Worm (Caenorhabditis elegans) whole organism, L1 larva: Measurements from ENCODE around the gene gtf-2E1.

Experiments
- Y116A8C.19 ChIP-seq: sonication (generic microtip); optimal IDR thresholded peaks from 2 replicates; lab custom pipeline; 2016; ENCODE audit warnings: missing compliant biosample characterization, missing genetic modification characterization, borderline replicate concordance
- aly-2 ChIP-seq: fragments of 150-350 bp; optimal IDR thresholded peaks from 2 replicates; lab custom pipeline; 2014; ENCODE audit warnings: missing biosample characterization, missing genetic modification characterization
- ceh-8 ChIP-seq: fragments of 200-800 bp; sonication (Bioruptor generic); optimal IDR thresholded peaks from 2 replicates; lab custom pipeline; 2018; ENCODE audit warnings: mild to moderate bottlenecking, missing genetic modification characterization, moderate library complexity, missing compliant biosample characterization
- ceh-82 ChIP-seq, 3 experiments: fragments of 150-350 bp in 1 of 3; sonication (generic microtip) in 2 of 3; optimal IDR thresholded peaks; 2 replicates each; lab custom pipeline; 2014 to 2017; ENCODE audit warnings: missing biosample characterization in 3 of 3, missing genetic modification characterization in 3 of 3
- ceh-90 ChIP-seq: sonication (generic microtip); optimal IDR thresholded peaks from 2 replicates; lab custom pipeline; 2016; ENCODE audit warnings: missing genetic modification characterization, missing compliant biosample characterization
- ces-1 ChIP-seq: fragments of 150-350 bp; optimal IDR thresholded peaks from 2 replicates; lab custom pipeline; 2014; ENCODE audit warnings: missing biosample characterization, missing genetic modification reagents, missing genetic modification characterization
- efl-1 ChIP-seq, 4 experiments: fragments of 150-350 bp; optimal IDR thresholded peaks in 3 of 4; peaks in 1 of 4; 1 replicate in 1 of 4; 2 replicates in 3 of 4; lab custom pipeline; 2014; ENCODE audit warnings: missing biosample characterization in 2 of 4, missing genetic modification characterization in 2 of 4, missing genetic modification reagents in 2 of 4
- efl-3 ChIP-seq: fragments of 200-800 bp; sonication (Bioruptor generic); optimal IDR thresholded peaks from 2 replicates; lab custom pipeline; 2018; ENCODE audit warnings: mild to moderate bottlenecking, missing genetic modification characterization, missing compliant biosample characterization
- elt-2 ChIP-seq: sonication (generic microtip); optimal IDR thresholded peaks from 2 replicates; lab custom pipeline; 2016; ENCODE audit warnings: missing genetic modification characterization, mild to moderate bottlenecking, inconsistent platforms, missing compliant biosample characterization, missing genetic modification reagents
- fkh-10 ChIP-seq: sonication (generic microtip); optimal IDR thresholded peaks from 2 replicates; lab custom pipeline; 2017; ENCODE audit warnings: missing biosample characterization, missing genetic modification reagents, missing genetic modification characterization
- isw-1 ChIP-seq: fragments of 200-800 bp; sonication (Bioruptor generic); IDR thresholded peaks from 2 replicates; pipeline ENCODE4 v1.3.6; 2022; ENCODE audit warnings: missing genetic modification characterization, missing compliant biosample characterization
- jun-1 ChIP-seq: fragments of 150-350 bp; optimal IDR thresholded peaks from 2 replicates; lab custom pipeline; 2014; ENCODE audit warnings: missing biosample characterization, missing genetic modification reagents, missing genetic modification characterization
- lin-13 ChIP-seq: fragments of 150-350 bp; optimal IDR thresholded peaks from 2 replicates; lab custom pipeline; 2014; ENCODE audit warnings: missing biosample characterization, missing genetic modification reagents, missing genetic modification characterization
- lin-14 ChIP-seq: fragments of 200-800 bp; sonication (Bioruptor generic); optimal IDR thresholded peaks from 2 replicates; lab custom pipeline; 2018; ENCODE audit warnings: mild to moderate bottlenecking, missing genetic modification characterization, moderate library complexity, missing compliant biosample characterization
- lin-15B ChIP-seq: fragments of 150-350 bp; sonication (generic microtip); optimal IDR thresholded peaks from 3 replicates; lab custom pipeline; 2014; ENCODE audit warnings: missing biosample characterization, missing genetic modification characterization
- lin-35 ChIP-seq, 2 experiments: fragments of 150-350 bp; optimal IDR thresholded peaks; 2 replicates each; lab custom pipeline; 2014; ENCODE audit warnings: missing biosample characterization in 2 of 2, missing genetic modification characterization in 2 of 2, missing genetic modification reagents in 2 of 2
- mdl-1 ChIP-seq, 2 experiments: fragments of 150-350 bp; optimal IDR thresholded peaks; 2 replicates each; lab custom pipeline; 2014 to 2017; ENCODE audit warnings: missing biosample characterization in 2 of 2, missing genetic modification characterization in 2 of 2, inconsistent platforms in 1 of 2
- nhr-11 ChIP-seq: fragments of 150-350 bp; optimal IDR thresholded peaks from 2 replicates; lab custom pipeline; 2014; ENCODE audit warnings: missing biosample characterization, missing genetic modification characterization
- nhr-19 ChIP-seq: fragments of 200-800 bp; sonication (Bioruptor generic); conservative IDR thresholded peaks from 2 replicates; pipeline ENCODE4 v1.3.6; 2022; ENCODE audit warnings: missing genetic modification characterization, missing compliant biosample characterization
- nhr-20 ChIP-seq: sonication (generic microtip); optimal IDR thresholded peaks from 2 replicates; lab custom pipeline; 2016; ENCODE audit warnings: mild to moderate bottlenecking, missing genetic modification characterization, missing compliant biosample characterization
- nhr-237 ChIP-seq: fragments of 150-350 bp; optimal IDR thresholded peaks from 2 replicates; lab custom pipeline; 2014; ENCODE audit warnings: missing biosample characterization, missing genetic modification characterization
- nhr-47 ChIP-seq: sonication (generic microtip); optimal IDR thresholded peaks from 2 replicates; lab custom pipeline; 2016; ENCODE audit warnings: mild to moderate bottlenecking, missing genetic modification characterization, moderate library complexity, missing compliant biosample characterization
- nhr-85 ChIP-seq: sonication (generic microtip); peaks from one replicate; lab custom pipeline; 2016; ENCODE audit warnings: missing genetic modification characterization, inconsistent platforms, missing compliant biosample characterization
- nhr-90 ChIP-seq: sonication (generic microtip); optimal IDR thresholded peaks from 2 replicates; lab custom pipeline; 2016; ENCODE audit warnings: mild to moderate bottlenecking, missing genetic modification characterization, missing compliant biosample characterization; ENCODE audit not compliant: poor library complexity
- pqm-1 ChIP-seq: sonication (generic microtip); optimal IDR thresholded peaks from 3 replicates; lab custom pipeline; 2017; ENCODE audit warnings: missing biosample characterization, missing genetic modification characterization
- skn-1 ChIP-seq: fragments of 150-350 bp; optimal IDR thresholded peaks from 2 replicates; lab custom pipeline; 2014; ENCODE audit warnings: missing biosample characterization, missing genetic modification characterization
- snu-23 ChIP-seq: sonication (generic microtip); optimal IDR thresholded peaks from 2 replicates; lab custom pipeline; 2016; ENCODE audit warnings: missing genetic modification characterization, missing compliant biosample characterization
- sox-4 ChIP-seq: sonication (generic microtip); optimal IDR thresholded peaks from 2 replicates; lab custom pipeline; 2016; ENCODE audit warnings: missing genetic modification characterization, missing compliant biosample characterization
- tbx-2 ChIP-seq: sonication (generic microtip); optimal IDR thresholded peaks from 2 replicates; lab custom pipeline; 2016; ENCODE audit warnings: missing genetic modification characterization, missing compliant biosample characterization
- unc-130 ChIP-seq: fragments of 150-350 bp; optimal IDR thresholded peaks from 2 replicates; lab custom pipeline; 2017; ENCODE audit warnings: missing biosample characterization, missing genetic modification characterization, inconsistent platforms
- unc-98 ChIP-seq: fragments of 200-800 bp; sonication (Bioruptor generic); IDR thresholded peaks from 2 replicates; pipeline ENCODE4 v1.3.6; 2022; ENCODE audit warnings: missing genetic modification characterization, missing compliant biosample characterization
- vab-15 ChIP-seq: sonication (generic microtip); optimal IDR thresholded peaks from 2 replicates; lab custom pipeline; 2017; ENCODE audit warnings: missing genotype, mild to moderate bottlenecking, missing genetic modification characterization, missing compliant biosample characterization
- ztf-11 ChIP-seq, 2 experiments: sonication (generic microtip); optimal IDR thresholded peaks; 2 replicates each; lab custom pipeline; 2016 to 2017; ENCODE audit warnings: missing genetic modification characterization in 2 of 2, missing biosample characterization in 1 of 2, missing compliant biosample characterization in 1 of 2
- ztf-4 ChIP-seq: fragments of 150-350 bp; optimal IDR thresholded peaks from 2 replicates; lab custom pipeline; 2014; ENCODE audit warnings: missing biosample characterization, missing genetic modification characterization

gtf-2E1 gene

DNA sequence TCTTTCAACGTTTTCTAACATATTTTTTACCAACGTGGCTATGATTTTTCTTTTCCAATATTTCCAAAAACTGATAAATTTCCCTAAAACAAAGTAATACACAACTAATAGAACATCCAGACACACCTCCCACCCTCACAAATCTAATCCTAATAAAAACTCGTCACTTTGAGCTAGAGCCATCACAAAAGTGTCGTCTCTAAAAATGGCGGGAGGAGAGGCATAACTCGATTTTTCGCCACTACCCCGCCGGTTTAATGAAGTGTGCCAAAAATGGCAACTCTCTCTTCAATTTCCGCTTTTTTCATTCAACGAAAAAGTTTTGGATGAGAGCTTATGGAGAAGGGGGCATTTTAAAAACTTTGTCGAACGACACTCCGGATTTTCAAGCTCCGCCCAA lies 22.2 kb upstream of the gtf-2E1 start:
- TF ChIP-seq ztf-4 (tag; lab: Kevin White, UChicago) (no peak), fkh-10 (peak; percentile 1)

DNA sequence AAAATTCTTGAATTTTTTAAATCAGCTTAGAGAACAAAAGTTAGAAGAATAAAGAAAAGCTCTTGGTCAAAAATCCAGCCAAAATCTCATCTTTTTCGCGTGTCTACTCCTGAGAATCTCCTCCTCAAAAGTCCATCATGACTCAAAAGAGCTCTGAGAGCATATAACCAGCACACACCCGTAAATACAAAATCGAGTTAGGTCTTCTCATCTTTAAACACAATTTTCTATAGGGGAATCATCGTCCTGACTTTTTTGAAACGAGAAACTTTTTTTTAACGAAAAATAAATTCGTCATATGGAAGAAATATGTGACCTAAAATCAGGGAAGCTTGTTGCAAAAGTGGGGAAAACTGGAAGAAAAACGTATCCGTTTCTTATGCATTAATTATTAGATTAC lies 21.6 kb upstream of the gtf-2E1 start:
- TF ChIP-seq nhr-11 (tag; lab: Kevin White, UChicago) (no peak), nhr-237 (no peak), nhr-47 (tag; lab: Kevin White, UChicago) (no peak), lin-15B (tag; lab: Kevin White, UChicago) (no peak), tbx-2 (tag; lab: Kevin White, UChicago) (no peak), unc-130 (tag; lab: Kevin White, UChicago) (no peak), lin-14 (GFP tag; lab: Kevin White, UChicago) (peak; percentile 57), isw-1 (GFP tag; lab: Robert Waterston, UW) (no peak), Y116A8C.19 (tag; lab: Kevin White, UChicago) (no peak), snu-23 (GFP tag; lab: Kevin White, UChicago) (no peak), fkh-10 (peak; percentile 79), aly-2 (no peak), ztf-11 (tag; optimal IDR thresholded peaks at IDR 0.05; lab: Kevin White, UChicago) (no peak), efl-1 (optimal IDR thresholded peaks at IDR 0.05; lab: Kevin White, UChicago) (no peak), efl-1 (GFP tag; optimal IDR thresholded peaks at IDR 0.05 in 1 of 2; lab: Kevin White, UChicago) (peak in 1 of 2 experiments; percentile 6), ces-1 (GFP tag; lab: Kevin White, UChicago) (peak; percentile 30), ceh-82 (tag; optimal IDR thresholded peaks at IDR 0.05; lab: Kevin White, UChicago) (no peak), unc-98 (GFP tag; lab: Robert Waterston, UW) (no peak), mdl-1 (tag; optimal IDR thresholded peaks at IDR 0.05; lab: Kevin White, UChicago) (no peak)

DNA sequence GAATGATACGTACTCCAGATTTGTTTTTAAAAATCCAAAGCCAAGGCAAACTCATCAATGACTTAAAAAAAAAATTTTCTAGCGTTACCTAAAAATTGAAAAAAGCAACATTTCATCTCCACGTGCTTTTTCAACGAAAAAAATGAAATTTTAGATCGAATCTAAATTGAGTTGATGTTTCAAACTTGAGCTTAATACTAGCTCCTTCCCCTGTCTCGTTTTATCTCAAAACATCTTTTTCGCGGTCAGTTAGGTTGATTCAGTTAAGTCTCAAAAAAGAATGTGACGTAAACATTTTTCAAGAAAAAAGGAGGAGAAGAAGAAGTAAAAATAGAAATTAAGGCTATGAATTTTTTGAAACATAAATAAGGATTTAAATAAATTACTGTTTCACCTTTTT lies 18.1 kb upstream of the gtf-2E1 start:
- no peak for TF ChIP-seq lin-13 (GFP tag; lab: Kevin White, UChicago)
- TF ChIP-seq lin-35 (GFP tag; optimal IDR thresholded peaks at IDR 0.05; lab: Kevin White, UChicago), result no peak
- TF ChIP-seq skn-1 (tag; lab: Kevin White, UChicago), result no peak
- TF ChIP-seq ceh-8 (GFP tag; lab: Kevin White, UChicago), result no peak
- no peak for TF ChIP-seq nhr-90 (tag; lab: Kevin White, UChicago)
- peak; percentile 83 for TF ChIP-seq fkh-10
- peak; percentile 45 for TF ChIP-seq lin-14 (GFP tag; lab: Kevin White, UChicago)
- no peak for TF ChIP-seq nhr-19 (GFP tag; lab: Robert Waterston, UW)
- no peak for TF ChIP-seq nhr-85 (tag; lab: Kevin White, UChicago)
- no peak for TF ChIP-seq efl-3 (GFP tag; lab: Kevin White, UChicago)

DNA sequence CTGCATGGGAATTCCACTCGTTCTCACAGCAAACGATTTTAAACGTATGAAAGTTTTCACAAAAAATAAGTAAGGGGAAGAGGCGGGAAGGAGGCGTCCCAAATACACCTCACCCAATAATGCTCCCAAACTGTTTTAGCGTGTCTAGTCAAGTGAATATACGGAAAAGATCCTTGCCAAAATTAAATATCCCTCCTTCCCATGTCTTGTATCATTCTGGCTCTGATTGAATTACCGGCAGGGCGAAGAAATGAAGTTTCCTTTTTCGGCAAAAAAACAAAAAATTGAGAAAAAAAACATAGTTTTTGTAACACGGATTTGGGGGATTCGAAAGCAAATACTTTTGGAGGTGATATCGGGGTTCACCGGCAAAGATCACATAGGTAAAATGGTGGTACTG lies 16.1 kb upstream of the gtf-2E1 start:
- peak; percentile 90 for TF ChIP-seq fkh-10
- TF ChIP-seq skn-1 (tag; lab: Kevin White, UChicago), result no peak
- no peak for TF ChIP-seq nhr-90 (tag; lab: Kevin White, UChicago)

DNA sequence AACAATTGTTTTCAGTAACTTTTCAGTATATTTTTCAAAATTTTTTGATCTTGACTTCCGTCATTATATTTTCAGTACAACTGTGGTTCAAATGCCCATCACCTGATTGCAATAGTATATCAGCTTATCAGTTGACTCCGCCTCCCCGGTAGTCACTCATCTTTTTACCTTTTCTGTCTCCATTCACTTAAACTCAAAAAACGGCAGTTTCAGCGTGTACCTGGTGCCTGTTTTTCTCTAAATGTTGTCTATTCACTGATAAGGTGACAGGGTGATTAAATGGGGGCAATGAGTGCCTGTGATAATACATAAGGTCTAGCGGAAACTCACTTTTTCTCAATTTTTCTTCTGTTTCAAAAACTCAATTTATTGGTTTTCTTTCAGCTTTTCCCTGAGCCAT lies 9.9 kb upstream of the gtf-2E1 start, which contains the start of gene ZK550.2:
TSS of gene ZK550.2 (plus strand) at position 385 of the 400 bp plus-strand sequence.
- TF ChIP-seq lin-35 (GFP tag; optimal IDR thresholded peaks at IDR 0.05; lab: Kevin White, UChicago) (peak in 1 of 2 experiments; percentile 67), elt-2 (tag; lab: Kevin White, UChicago) (peak; percentile 99), ceh-90 (no peak), nhr-237 (no peak), fkh-10 (no peak), jun-1 (tag; lab: Kevin White, UChicago) (peak; percentile 62), sox-4 (tag; lab: Kevin White, UChicago) (no peak), nhr-20 (tag; lab: Kevin White, UChicago) (peak; percentile 37), nhr-90 (tag; lab: Kevin White, UChicago) (peak; percentile 21), pqm-1 (peak; percentile 95), snu-23 (GFP tag; lab: Kevin White, UChicago) (no peak), vab-15 (tag; lab: Kevin White, UChicago) (no peak)
